Fruit fly (Drosophila melanogaster): ENCODE measurements around the gene Mettl3.
A peak's percentile ranks its signal among the peaks of the same experiment; 100 is the strongest.

Mettl3 gene

DNA sequence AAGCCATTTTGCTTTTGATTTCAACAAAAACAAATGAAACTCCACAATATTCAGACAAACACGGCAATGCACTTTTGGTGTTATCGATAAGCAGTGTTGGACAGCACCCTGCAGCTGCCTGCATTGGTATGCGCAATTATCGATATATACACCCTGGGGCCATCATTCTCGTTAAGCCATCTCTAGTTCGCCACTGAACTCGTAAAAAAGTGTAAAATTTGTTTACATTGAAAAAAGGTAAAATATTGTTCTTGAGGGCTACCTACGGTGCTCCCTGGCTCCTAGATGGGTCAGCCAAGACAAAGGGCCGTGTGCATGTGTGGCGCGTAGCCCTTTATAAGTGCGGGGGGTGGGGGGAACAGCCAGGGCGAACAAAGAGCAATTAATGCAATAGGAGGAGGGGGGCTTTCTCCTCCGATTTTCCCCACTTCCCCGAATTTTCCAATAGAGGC is 45.5 kb upstream of the Mettl3 start, which contains the start of the genes CG13603 and CG5902 (continued):
- TF ChIP-seq pnt (GFP tag; optimal IDR thresholded peaks at IDR 0.05) (no peak), Meics (GFP tag; optimal IDR thresholded peaks at IDR 0.05) (no peak), sug (tag; optimal IDR thresholded peaks at IDR 0.05) (peak; percentile 49), Nf-YA (GFP tag; IDR thresholded peaks at IDR 0.05) (no peak), toy (GFP tag; IDR thresholded peaks at IDR 0.05) (no peak), nerfin-1 (tag; optimal IDR thresholded peaks at IDR 0.05) (peak; percentile 99), Dip3 (GFP tag; optimal IDR thresholded peaks at IDR 0.05) (peak; percentile 35), Hmr (GFP tag; optimal IDR thresholded peaks at IDR 0.05) (no peak), shn (GFP tag; optimal IDR thresholded peaks at IDR 0.05) (peak; percentile 47), CG4820 (GFP tag; optimal IDR thresholded peaks at IDR 0.05) (peak; percentile 18), BEAF-32 (GFP tag; optimal IDR thresholded peaks at IDR 0.05) (peak; percentile 84), CG6175 (GFP tag; IDR thresholded peaks at IDR 0.05) (no peak), CG1792 (GFP tag; optimal IDR thresholded peaks at IDR 0.05) (no peak), tio (GFP tag; optimal IDR thresholded peaks at IDR 0.05) (no peak), CG8359 (GFP tag; optimal IDR thresholded peaks at IDR 0.05; ENCODE audit: borderline replicate concordance) (no peak), slou (GFP tag; optimal IDR thresholded peaks at IDR 0.05) (no peak), Jarid2 (GFP tag; optimal IDR thresholded peaks at IDR 0.05) (no peak), CG15696 (tag; optimal IDR thresholded peaks at IDR 0.05) (no peak), Opbp (GFP tag; IDR thresholded peaks at IDR 0.05; ENCODE audit: partially characterized antibody) (peak; percentile 88), CG4707 (GFP tag; optimal IDR thresholded peaks at IDR 0.05) (no peak), ind (GFP tag; optimal IDR thresholded peaks at IDR 0.05) (peak; percentile 60), lola (GFP tag; optimal IDR thresholded peaks at IDR 0.05) (no peak), CG14710 (tag; optimal IDR thresholded peaks at IDR 0.05) (peak; percentile 67), CG6689 (GFP tag; IDR thresholded peaks at IDR 0.05) (no peak), Spps (tag; optimal IDR thresholded peaks at IDR 0.05) (peak; percentile 23), CG4730 (GFP tag; IDR thresholded peaks at IDR 0.05) (no peak), klu (GFP tag; IDR thresholded peaks at IDR 0.05) (no peak), Drgx (GFP tag; IDR thresholded peaks at IDR 0.05) (peak; percentile 42; the same call in 1 of the 2 replicates), Rx (GFP tag; IDR thresholded peaks at IDR 0.05) (no peak), CG1529 (GFP tag; optimal IDR thresholded peaks at IDR 0.05) (no peak), Xrp1 (GFP tag; IDR thresholded peaks at IDR 0.05) (peak; percentile 28; the same call in 1 of the 2 replicates), CG4328 (GFP tag; optimal IDR thresholded peaks at IDR 0.05) (no peak), D19A (tag; optimal IDR thresholded peaks at IDR 0.05) (no peak), sqz (GFP tag; optimal IDR thresholded peaks at IDR 0.05) (no peak), CG7987 (GFP tag; optimal IDR thresholded peaks at IDR 0.05) (peak; percentile 34), eyg (GFP tag; optimal IDR thresholded peaks at IDR 0.05) (no peak), wdn (GFP tag; IDR thresholded peaks at IDR 0.05) (no peak), CG4360 (GFP tag; IDR thresholded peaks at IDR 0.05) (peak; percentile 41; the same call in 1 of the 2 replicates), CoRest (tag; optimal IDR thresholded peaks at IDR 0.05) (no peak), sisA (GFP tag; IDR thresholded peaks at IDR 0.05) (no peak), B-H2 (GFP tag; optimal IDR thresholded peaks at IDR 0.05) (no peak), Sox100B (GFP tag; optimal IDR thresholded peaks at IDR 0.05) (no peak), nau (GFP tag; optimal IDR thresholded peaks at IDR 0.05) (no peak), CG9727 (GFP tag; optimal IDR thresholded peaks at IDR 0.05) (peak; percentile 34), CG18262 (tag; optimal IDR thresholded peaks at IDR 0.05) (peak; percentile 16), chm (GFP tag; IDR thresholded peaks at IDR 0.05) (0 out of 2 replicates have a peak, but pooled peaks have one; percentile 43), chif (GFP tag; optimal IDR thresholded peaks at IDR 0.05) (peak in 1 of 2 experiments; percentile 35), sc (optimal IDR thresholded peaks at IDR 0.05) (no peak), sc (GFP tag; optimal IDR thresholded peaks at IDR 0.05) (no peak), CG4404 (GFP tag; IDR thresholded peaks at IDR 0.05) (no peak; the same call in 1 of the 2 replicates), Dip2 (GFP tag; IDR thresholded peaks at IDR 0.05) (no peak)

Measured in whole organism, embryonic.